Fruit fly (Drosophila melanogaster): ENCODE results near the gene CG17159.

The CG17159 gene

DNA sequence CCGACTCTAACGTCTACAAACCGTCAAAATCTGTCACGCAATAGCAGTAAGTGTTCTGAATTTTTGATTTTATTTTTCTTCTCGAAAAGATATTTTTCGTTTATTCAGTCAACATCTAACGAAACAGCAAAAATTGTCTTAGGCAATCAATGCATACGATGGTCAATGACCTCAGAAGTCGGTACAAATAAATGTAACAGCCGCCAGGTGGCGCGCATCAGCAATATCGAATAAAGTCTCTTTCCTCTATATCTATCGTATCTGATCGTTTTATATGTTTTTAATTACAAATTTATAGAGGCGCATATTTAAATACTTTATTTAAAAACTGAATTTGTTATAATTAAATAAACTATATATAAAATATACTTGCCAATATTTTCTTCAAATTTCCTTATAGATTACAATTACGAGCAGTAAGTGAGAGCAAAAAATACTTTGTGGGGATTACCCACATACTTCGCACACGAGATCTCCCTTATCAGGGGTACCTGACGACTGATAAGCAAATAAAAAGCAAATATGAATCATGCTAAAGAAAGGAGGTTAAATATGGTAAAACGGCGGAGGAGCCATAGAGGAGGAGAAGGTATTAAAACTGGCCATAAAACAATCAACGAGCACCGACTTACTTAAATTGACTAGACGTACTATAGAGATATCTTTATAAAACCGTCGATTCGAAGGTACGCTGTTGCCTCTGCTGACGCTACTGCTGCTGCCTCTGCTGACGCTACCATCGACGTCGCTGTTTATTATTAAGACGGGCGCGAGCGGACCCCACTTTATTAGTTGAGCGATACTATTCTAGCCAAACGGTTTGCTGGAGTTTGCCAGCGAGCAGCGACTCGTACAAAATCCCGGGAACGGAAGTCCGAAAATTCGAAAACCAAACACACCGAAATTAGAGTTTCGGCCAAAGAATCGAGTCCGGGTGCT lies 24.6 kb downstream of the CG17159 start, which contains the start of gene CG17167:
Gene CG17167 (plus strand): TSS at position 781 of the 939 bp plus-strand sequence.
- TF ChIP-seq fd96Ca (GFP tag; IDR thresholded peaks at IDR 0.05), result no peak
- TF ChIP-seq EcR (GFP tag; optimal IDR thresholded peaks at IDR 0.05), result no peak
- TF ChIP-seq rn (GFP tag; IDR thresholded peaks at IDR 0.05), result no peak
- no peak for TF ChIP-seq CG9948 (tag; optimal IDR thresholded peaks at IDR 0.05)
- TF ChIP-seq CG8159 (tag; optimal IDR thresholded peaks at IDR 0.05), result no peak
- no peak for TF ChIP-seq gl (tag; optimal IDR thresholded peaks at IDR 0.05)
- TF ChIP-seq CG34367 (tag; optimal IDR thresholded peaks at IDR 0.05), result no peak
- TF ChIP-seq Snoo (tag; optimal IDR thresholded peaks at IDR 0.05), result no peak
- TF ChIP-seq CG8301 (tag; optimal IDR thresholded peaks at IDR 0.05), result no peak
- TF ChIP-seq Pif1A (GFP tag; optimal IDR thresholded peaks at IDR 0.05), result no peak
- no peak for TF ChIP-seq CG10348 (GFP tag; IDR thresholded peaks at IDR 0.05)
- no peak for TF ChIP-seq CG13204 (GFP tag; optimal IDR thresholded peaks at IDR 0.05)
- no peak for TF ChIP-seq Ets98B (GFP tag; IDR thresholded peaks at IDR 0.05)
- TF ChIP-seq D1 (tag; optimal IDR thresholded peaks at IDR 0.05), result no peak
- no peak for TF ChIP-seq CG32121 (GFP tag; IDR thresholded peaks at IDR 0.05)
- no peak for TF ChIP-seq Pif1B (GFP tag; optimal IDR thresholded peaks at IDR 0.05)

DNA sequence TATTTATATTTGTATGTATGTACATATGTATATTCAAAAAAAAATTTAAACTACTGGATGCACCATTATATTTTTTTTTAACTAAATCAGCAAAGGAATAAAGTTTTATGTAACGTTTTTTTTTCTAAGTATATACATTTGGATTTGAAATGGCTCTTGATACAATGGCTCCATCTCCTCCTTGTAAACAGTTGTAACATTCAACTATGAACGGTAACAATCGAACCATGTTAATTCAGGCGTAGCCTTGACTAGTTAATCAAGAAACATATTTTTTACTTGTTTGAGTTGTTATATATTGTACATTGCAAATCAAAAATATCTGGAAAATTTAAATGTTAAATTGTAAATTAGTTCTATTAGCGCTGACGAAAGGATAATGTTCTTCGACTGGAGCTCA lies 56.7 kb downstream of the CG17159 start, which contains the start of gene CG12061:
Gene CG12061 (plus strand): TSS at position 301 of the 400 bp plus-strand sequence.
- TF ChIP-seq EcR (GFP tag; optimal IDR thresholded peaks at IDR 0.05) (no peak), CG34367 (tag; optimal IDR thresholded peaks at IDR 0.05) (no peak), D1 (tag; optimal IDR thresholded peaks at IDR 0.05) (no peak), CG17806 (tag; optimal IDR thresholded peaks at IDR 0.05) (no peak), gl (tag; optimal IDR thresholded peaks at IDR 0.05) (no peak), CG10348 (GFP tag; IDR thresholded peaks at IDR 0.05) (no peak), CG32121 (GFP tag; IDR thresholded peaks at IDR 0.05) (no peak), Pif1B (GFP tag; optimal IDR thresholded peaks at IDR 0.05) (no peak), CG13204 (GFP tag; optimal IDR thresholded peaks at IDR 0.05) (no peak), CG15710 (tag; optimal IDR thresholded peaks at IDR 0.05) (no peak), fd96Ca (GFP tag; IDR thresholded peaks at IDR 0.05) (no peak), Ets98B (GFP tag; IDR thresholded peaks at IDR 0.05) (no peak), rn (GFP tag; IDR thresholded peaks at IDR 0.05) (no peak), CG8159 (tag; optimal IDR thresholded peaks at IDR 0.05) (no peak), Snoo (tag; optimal IDR thresholded peaks at IDR 0.05) (no peak)

All from whole organism, pupa.